Fruit fly (Drosophila melanogaster) whole organism, prepupa: ENCODE results near the gene msd5.

Experiments
- CG10631 ChIP-seq: fragments of 200-800 bp; sonication (Bioruptor generic); optimal IDR thresholded peaks from 2 replicates; lab custom pipeline; 2016; ENCODE audit warnings: missing biosample characterization, missing genetic modification characterization
- CG10669 ChIP-seq: fragments of 200-800 bp; sonication (Bioruptor generic); optimal IDR thresholded peaks from 3 replicates; lab custom pipeline; 2018; ENCODE audit warnings: missing biosample characterization, mild to moderate bottlenecking, missing genetic modification characterization, moderate library complexity
- CG11294 ChIP-seq: fragments of 200-800 bp; sonication (Bioruptor generic); IDR thresholded peaks from 2 replicates; pipeline ENCODE4 v1.3.6; 2022; ENCODE audit warnings: missing biosample characterization, missing genetic modification characterization
- CG11762 ChIP-seq: fragments of 200-800 bp; sonication (Bioruptor generic); optimal IDR thresholded peaks from 3 replicates; lab custom pipeline; 2016; ENCODE audit warnings: missing biosample characterization, missing genetic modification characterization; ENCODE audit not compliant: insufficient read depth
- CG15336 ChIP-seq: fragments of 200-800 bp; sonication (Bioruptor generic); IDR thresholded peaks from 2 replicates; pipeline ENCODE4 v1.3.6; 2022; ENCODE audit warnings: missing biosample characterization, missing genetic modification characterization
- CG1621 ChIP-seq: fragments of 200-800 bp; sonication (Bioruptor generic); optimal IDR thresholded peaks from 3 replicates; lab custom pipeline; 2018; ENCODE audit warnings: missing biosample characterization, mild to moderate bottlenecking, missing genetic modification characterization
- CG16779 ChIP-seq: fragments of 200-800 bp; sonication (Bioruptor generic); optimal IDR thresholded peaks from 3 replicates; lab custom pipeline; 2017; ENCODE audit warnings: missing biosample characterization, mild to moderate bottlenecking, missing genetic modification characterization
- CG3032 ChIP-seq: fragments of 200-800 bp; optimal IDR thresholded peaks from 2 replicates; lab custom pipeline; 2019; ENCODE audit warnings: missing biosample characterization, mild to moderate bottlenecking, missing genetic modification characterization, moderate library complexity
- CG32006 ChIP-seq: fragments of 200-800 bp; sonication (Bioruptor generic); optimal IDR thresholded peaks from 3 replicates; lab custom pipeline; 2017; ENCODE audit warnings: missing biosample characterization, mild to moderate bottlenecking, missing genetic modification characterization
- CG34406 ChIP-seq: fragments of 200-800 bp; sonication (Bioruptor generic); optimal IDR thresholded peaks from 3 replicates; lab custom pipeline; 2016; ENCODE audit warnings: missing biosample characterization, missing genetic modification characterization
- CG3919 ChIP-seq: fragments of 200-800 bp; sonication (Bioruptor generic); optimal IDR thresholded peaks from 3 replicates; lab custom pipeline; 2016; ENCODE audit warnings: missing biosample characterization, missing genetic modification characterization
- CG4318 ChIP-seq: fragments of 200-800 bp; sonication (Bioruptor generic); optimal IDR thresholded peaks from 3 replicates; lab custom pipeline; 2017; ENCODE audit warnings: missing biosample characterization, mild to moderate bottlenecking, missing genetic modification characterization
- CG6163 ChIP-seq: fragments of 200-800 bp; sonication (Bioruptor generic); IDR thresholded peaks from 3 replicates; pipeline ENCODE4 v1.3.6; 2022; ENCODE audit warnings: missing biosample characterization, missing genetic modification characterization
- CG6276 ChIP-seq: fragments of 200-800 bp; sonication (Bioruptor generic); optimal IDR thresholded peaks from 2 replicates; lab custom pipeline; 2017; ENCODE audit warnings: missing biosample characterization, mild to moderate bottlenecking, missing genetic modification characterization
- CG6792 ChIP-seq: fragments of 200-800 bp; sonication (Bioruptor generic); optimal IDR thresholded peaks from 3 replicates; lab custom pipeline; 2016; ENCODE audit warnings: missing biosample characterization, missing genetic modification characterization
- CG6808 ChIP-seq: fragments of 200-800 bp; sonication (Bioruptor generic); optimal IDR thresholded peaks from 3 replicates; lab custom pipeline; 2017; ENCODE audit warnings: missing biosample characterization, missing genetic modification characterization, mild to moderate bottlenecking, moderate library complexity, missing genetic modification reagents
- CG6854 ChIP-seq: fragments of 200-800 bp; sonication (Bioruptor generic); optimal IDR thresholded peaks from 2 replicates; lab custom pipeline; 2017; ENCODE audit warnings: missing biosample characterization, mild to moderate bottlenecking, missing genetic modification characterization
- CG7368 ChIP-seq: fragments of 200-800 bp; sonication (Bioruptor generic); optimal IDR thresholded peaks from 3 replicates; lab custom pipeline; 2016; ENCODE audit warnings: missing biosample characterization, missing genetic modification characterization
- CG8119 ChIP-seq: fragments of 200-800 bp; sonication (Bioruptor generic); IDR thresholded peaks from 3 replicates; pipeline ENCODE4 v1.3.6; 2022; ENCODE audit warnings: missing biosample characterization, missing genetic modification characterization
- CG8319 ChIP-seq: fragments of 200-800 bp; sonication (Bioruptor generic); optimal IDR thresholded peaks from 3 replicates; lab custom pipeline; 2016; ENCODE audit warnings: missing biosample characterization, missing genetic modification characterization
- CG8632 ChIP-seq: fragments of 200-800 bp; sonication (Bioruptor generic); optimal IDR thresholded peaks from 3 replicates; lab custom pipeline; 2016; ENCODE audit warnings: missing biosample characterization, missing genetic modification characterization
- CG9139 ChIP-seq: fragments of 200-800 bp; sonication (Bioruptor generic); optimal IDR thresholded peaks from 3 replicates; lab custom pipeline; 2017; ENCODE audit warnings: missing biosample characterization, mild to moderate bottlenecking, missing genetic modification characterization
- Eip75B ChIP-seq: fragments of 200-800 bp; sonication (Bioruptor generic); optimal IDR thresholded peaks from 3 replicates; lab custom pipeline; 2016; ENCODE audit warnings: missing biosample characterization, missing genetic modification characterization
- Eip78C ChIP-seq: fragments of 200-800 bp; sonication (Bioruptor generic); peaks from one replicate; lab custom pipeline; 2016; ENCODE audit warnings: missing biosample characterization, missing genetic modification characterization
- Eip93F ChIP-seq: fragments of 200-800 bp; sonication (Bioruptor generic); optimal IDR thresholded peaks from 2 replicates; lab custom pipeline; 2016; ENCODE audit warnings: missing biosample characterization, mild to moderate bottlenecking, missing genetic modification characterization
- Ets21C ChIP-seq: fragments of 200-800 bp; sonication (Bioruptor generic); optimal IDR thresholded peaks from 3 replicates; lab custom pipeline; 2016; ENCODE audit warnings: missing biosample characterization, missing genetic modification characterization
- Ets96B ChIP-seq: fragments of 200-800 bp; optimal IDR thresholded peaks from 2 replicates; lab custom pipeline; 2019; ENCODE audit warnings: missing biosample characterization, mild to moderate bottlenecking, missing genetic modification characterization, moderate library complexity
- Gug ChIP-seq: fragments of 200-800 bp; sonication (Bioruptor generic); IDR thresholded peaks from 2 replicates; pipeline ENCODE4 v1.3.6; 2022; ENCODE audit warnings: missing biosample characterization, missing genetic modification characterization
- Hr38 ChIP-seq: sonication (Bioruptor generic); optimal IDR thresholded peaks from 2 replicates; lab custom pipeline; 2016; ENCODE audit warnings: missing biosample characterization, missing genetic modification characterization
- Hr4 ChIP-seq: fragments of 200-800 bp; sonication (Bioruptor generic); optimal IDR thresholded peaks from 3 replicates; lab custom pipeline; 2016; ENCODE audit warnings: missing biosample characterization, missing genetic modification characterization
- Lpt ChIP-seq: fragments of 200-800 bp; sonication (Bioruptor generic); optimal IDR thresholded peaks from 3 replicates; lab custom pipeline; 2016; ENCODE audit warnings: missing biosample characterization, missing genetic modification characterization
- Met ChIP-seq: fragments of 200-800 bp; sonication (Bioruptor generic); optimal IDR thresholded peaks from 3 replicates; lab custom pipeline; 2016; ENCODE audit warnings: missing biosample characterization, missing genetic modification characterization
- OdsH ChIP-seq: fragments of 200-800 bp; sonication (Bioruptor generic); optimal IDR thresholded peaks from 3 replicates; lab custom pipeline; 2016; ENCODE audit warnings: missing biosample characterization, missing genetic modification characterization
- Smox ChIP-seq: fragments of 200-800 bp; sonication (Bioruptor generic); optimal IDR thresholded peaks from 3 replicates; lab custom pipeline; 2016; ENCODE audit warnings: missing biosample characterization, missing genetic modification characterization
- Sox102F ChIP-seq: fragments of 200-800 bp; sonication (Bioruptor generic); optimal IDR thresholded peaks from 2 replicates; lab custom pipeline; 2016; ENCODE audit warnings: missing biosample characterization, mild to moderate bottlenecking, missing genetic modification characterization
- Sox14 ChIP-seq: fragments of 200-800 bp; sonication (Bioruptor generic); optimal IDR thresholded peaks from 3 replicates; lab custom pipeline; 2016; ENCODE audit warnings: missing biosample characterization, missing genetic modification characterization
- Sox15 ChIP-seq: fragments of 200-800 bp; sonication (Bioruptor generic); optimal IDR thresholded peaks from 3 replicates; lab custom pipeline; 2016; ENCODE audit warnings: missing biosample characterization, missing genetic modification characterization
- cyc ChIP-seq: fragments of 200-800 bp; sonication (Bioruptor generic); optimal IDR thresholded peaks from 3 replicates; lab custom pipeline; 2016; ENCODE audit warnings: missing biosample characterization, missing genetic modification characterization
- dsx ChIP-seq: fragments of 200-800 bp; optimal IDR thresholded peaks from 3 replicates; lab custom pipeline; 2019; ENCODE audit warnings: missing biosample characterization, mild to moderate bottlenecking, missing genetic modification characterization, moderate library complexity; ENCODE audit not compliant: poor library complexity, severe bottlenecking
- eg ChIP-seq: fragments of 200-800 bp; sonication (Bioruptor generic); IDR thresholded peaks from 3 replicates; pipeline ENCODE4 v1.3.6; 2022; ENCODE audit warnings: missing biosample characterization, missing genetic modification characterization
- esn ChIP-seq: fragments of 200-800 bp; sonication (Bioruptor generic); optimal IDR thresholded peaks from 2 replicates; lab custom pipeline; 2016; ENCODE audit warnings: missing biosample characterization, mild to moderate bottlenecking, missing genetic modification characterization, moderate library complexity
- fd59A ChIP-seq: fragments of 200-800 bp; sonication (Bioruptor generic); optimal IDR thresholded peaks from 2 replicates; lab custom pipeline; 2017; ENCODE audit warnings: missing biosample characterization, mild to moderate bottlenecking, missing genetic modification characterization, missing genetic modification reagents
- fd85E ChIP-seq: fragments of 200-800 bp; sonication (Bioruptor generic); optimal IDR thresholded peaks from 3 replicates; lab custom pipeline; 2016; ENCODE audit warnings: missing biosample characterization, missing genetic modification characterization
- fkh ChIP-seq: fragments of 200-800 bp; sonication (Bioruptor generic); optimal IDR thresholded peaks from 3 replicates; lab custom pipeline; 2017; ENCODE audit warnings: missing biosample characterization, mild to moderate bottlenecking, missing genetic modification characterization, moderate library complexity
- lz ChIP-seq: fragments of 200-800 bp; sonication (Bioruptor generic); optimal IDR thresholded peaks from 3 replicates; lab custom pipeline; 2016; ENCODE audit warnings: missing biosample characterization, missing genetic modification characterization
- net ChIP-seq: fragments of 200-800 bp; sonication (Bioruptor generic); optimal IDR thresholded peaks from 3 replicates; lab custom pipeline; 2016; ENCODE audit warnings: missing biosample characterization, missing genetic modification characterization
- pdm3 ChIP-seq: fragments of 200-800 bp; sonication (Bioruptor generic); optimal IDR thresholded peaks from 3 replicates; lab custom pipeline; 2016; ENCODE audit warnings: missing biosample characterization, missing genetic modification characterization
- salr ChIP-seq, 2 experiments: fragments of 200-800 bp; sonication (Bioruptor generic); optimal IDR thresholded peaks; 3 replicates each; lab custom pipeline; 2016 to 2018; ENCODE audit warnings: missing biosample characterization in 2 of 2, missing genetic modification characterization in 2 of 2, mild to moderate bottlenecking in 1 of 2
- spab ChIP-seq: fragments of 200-800 bp; sonication (Bioruptor generic); optimal IDR thresholded peaks from 2 replicates; lab custom pipeline; 2017; ENCODE audit warnings: missing biosample characterization, mild to moderate bottlenecking, missing genetic modification characterization, missing genetic modification reagents
- ss ChIP-seq, 2 experiments: fragments of 200-800 bp; sonication (Bioruptor generic); optimal IDR thresholded peaks; 2 replicates in 1 of 2; 3 replicates in 1 of 2; lab custom pipeline; 2017 to 2018; ENCODE audit warnings: mild to moderate bottlenecking in 2 of 2, missing biosample characterization in 2 of 2, missing genetic modification characterization in 2 of 2, moderate library complexity in 1 of 2
- svp ChIP-seq: fragments of 200-800 bp; sonication (Bioruptor generic); peaks from one replicate; lab custom pipeline; 2016; ENCODE audit warnings: missing biosample characterization, missing genetic modification characterization
- topi ChIP-seq: fragments of 200-800 bp; sonication (Bioruptor generic); optimal IDR thresholded peaks from 3 replicates; lab custom pipeline; 2016; ENCODE audit warnings: missing biosample characterization, missing genetic modification characterization

Gene msd5

dm6 chr3L:1348248-1348647 lies 15.3 kb upstream of the msd5 start:
- peak; percentile 36 for TF ChIP-seq Eip93F (GFP tag; lab: Kevin White, UChicago)
- peak; percentile 89 for TF ChIP-seq Hr4 (GFP tag; lab: Kevin White, UChicago)
- peak; percentile 87 for TF ChIP-seq CG15336 (GFP tag; lab: Robert Waterston, UW)
- peak; percentile 85 for TF ChIP-seq pdm3
- peak; percentile 54 for TF ChIP-seq CG11762 (GFP tag; lab: Kevin White, UChicago)
- peak; percentile 71 for TF ChIP-seq Sox15
- TF ChIP-seq CG1621 (tag; lab: Kevin White, UChicago): peak; percentile 80
- TF ChIP-seq topi (GFP tag; lab: Kevin White, UChicago): peak; percentile 78
- TF ChIP-seq CG16779 (tag; lab: Kevin White, UChicago): no peak
- TF ChIP-seq CG3919 (GFP tag; lab: Kevin White, UChicago): peak; percentile 79
- TF ChIP-seq Ets21C: peak; percentile 54
- TF ChIP-seq fd59A: peak; percentile 73
- no peak for TF ChIP-seq CG4318
- TF ChIP-seq CG34406 (GFP tag; lab: Kevin White, UChicago): peak; percentile 70
- TF ChIP-seq CG10669: peak; percentile 68
- TF ChIP-seq CG10631 (GFP tag; lab: Kevin White, UChicago): peak; percentile 71
- TF ChIP-seq CG6792: peak; percentile 73
- TF ChIP-seq Gug (GFP tag; lab: Robert Waterston, UW): peak; percentile 73
- peak in 1 of 2 experiments; percentile 74 for TF ChIP-seq salr (GFP tag; optimal IDR thresholded peaks at IDR 0.05; lab: Kevin White, UChicago)
- peak; percentile 80 for TF ChIP-seq Met (GFP tag; lab: Kevin White, UChicago)
- TF ChIP-seq eg (GFP tag; lab: Robert Waterston, UW): peak; percentile 85
- TF ChIP-seq Eip75B (GFP tag; lab: Kevin White, UChicago): peak; percentile 81
- TF ChIP-seq Smox (GFP tag; lab: Kevin White, UChicago): no peak
- peak; percentile 63 for TF ChIP-seq CG6808
- peak; percentile 86 for TF ChIP-seq svp (GFP tag; lab: Kevin White, UChicago)
- TF ChIP-seq esn (GFP tag; lab: Kevin White, UChicago): peak; percentile 69
- peak; percentile 92 for TF ChIP-seq CG6163 (GFP tag; lab: Robert Waterston, UW)
- TF ChIP-seq OdsH (GFP tag; lab: Kevin White, UChicago): peak; percentile 85
- TF ChIP-seq CG8319 (GFP tag; lab: Kevin White, UChicago): peak; percentile 69
- no peak for TF ChIP-seq fkh
- peak; percentile 70 for TF ChIP-seq dsx (GFP tag; lab: Kevin White, UChicago)
- no peak for TF ChIP-seq Hr38
- peak; percentile 72 for TF ChIP-seq Ets96B
- peak; percentile 78 for TF ChIP-seq cyc (GFP tag; lab: Kevin White, UChicago)
- no peak for TF ChIP-seq Sox102F
- no peak for TF ChIP-seq CG9139 (GFP tag; lab: Kevin White, UChicago)
- TF ChIP-seq CG8632 (GFP tag; lab: Kevin White, UChicago): peak; percentile 67
- peak; percentile 63 for TF ChIP-seq CG11294
- peak; percentile 58 for TF ChIP-seq CG7368 (GFP tag; lab: Kevin White, UChicago)
- TF ChIP-seq CG32006 (GFP tag; lab: Kevin White, UChicago): peak; percentile 88
- TF ChIP-seq lz (GFP tag; lab: Kevin White, UChicago): peak; percentile 78
- peak; percentile 74 for TF ChIP-seq CG3032 (tag; lab: Kevin White, UChicago)
- TF ChIP-seq Lpt (GFP tag; lab: Kevin White, UChicago): peak; percentile 73
- TF ChIP-seq Sox14: peak; percentile 84
- TF ChIP-seq ss (GFP tag; optimal IDR thresholded peaks at IDR 0.05; lab: Kevin White, UChicago): peak; percentile 83 to 84
- TF ChIP-seq Eip78C (GFP tag; lab: Kevin White, UChicago): peak; percentile 92
- no peak for TF ChIP-seq CG6276 (GFP tag; lab: Kevin White, UChicago)
- TF ChIP-seq CG8119: peak; percentile 81
- TF ChIP-seq fd85E (GFP tag; lab: Kevin White, UChicago): no peak
- TF ChIP-seq CG6854: peak; percentile 31
- no peak for TF ChIP-seq net (GFP tag; lab: Kevin White, UChicago)
- TF ChIP-seq spab (GFP tag; lab: Kevin White, UChicago): peak; percentile 48
